Worm (Caenorhabditis elegans): Measurements from ENCODE around the gene enpl-1.
A peak's percentile ranks its signal among the peaks of the same experiment; 100 is the strongest.

The enpl-1 gene

DNA sequence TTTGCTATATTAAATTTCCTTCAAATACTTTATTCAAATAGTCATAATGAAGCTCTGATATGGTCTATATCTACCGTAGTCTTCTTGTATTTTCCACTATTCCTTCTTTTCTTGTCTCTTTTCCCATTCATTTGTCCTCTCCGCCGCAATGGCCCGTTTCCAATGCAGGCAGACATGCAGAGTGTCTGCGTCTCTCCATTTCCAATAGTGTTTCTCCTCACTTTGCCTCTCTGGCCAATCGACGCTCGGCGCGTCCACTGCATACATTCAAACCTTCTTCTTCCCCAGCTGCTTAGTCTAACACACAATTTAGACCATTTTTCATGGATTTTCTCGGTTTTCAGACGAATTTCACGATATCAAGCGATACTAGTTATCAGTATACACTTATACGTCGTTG lies 6.1 kb downstream of the enpl-1 start:
- peak; percentile 100 for TF ChIP-seq nfya-1 (tag; optimal IDR thresholded peaks at IDR 0.05)
- TF ChIP-seq K02D7.2 (tag; optimal IDR thresholded peaks at IDR 0.05) = no peak
- no peak for TF ChIP-seq ceh-9 (tag; optimal IDR thresholded peaks at IDR 0.05)
- TF ChIP-seq ceh-34 (tag; optimal IDR thresholded peaks at IDR 0.05) = peak; percentile 17
- TF ChIP-seq F13H6.1 (tag; optimal IDR thresholded peaks at IDR 0.05) = no peak
- peak; percentile 40 for TF ChIP-seq pros-1 (tag; optimal IDR thresholded peaks at IDR 0.05)
- TF ChIP-seq ceh-31 (tag; optimal IDR thresholded peaks at IDR 0.05) = peak; percentile 40
- no peak for TF ChIP-seq hlh-6 (tag; optimal IDR thresholded peaks at IDR 0.05)
- peak; percentile 6 for TF ChIP-seq ceh-2 (tag; optimal IDR thresholded peaks at IDR 0.05)

DNA sequence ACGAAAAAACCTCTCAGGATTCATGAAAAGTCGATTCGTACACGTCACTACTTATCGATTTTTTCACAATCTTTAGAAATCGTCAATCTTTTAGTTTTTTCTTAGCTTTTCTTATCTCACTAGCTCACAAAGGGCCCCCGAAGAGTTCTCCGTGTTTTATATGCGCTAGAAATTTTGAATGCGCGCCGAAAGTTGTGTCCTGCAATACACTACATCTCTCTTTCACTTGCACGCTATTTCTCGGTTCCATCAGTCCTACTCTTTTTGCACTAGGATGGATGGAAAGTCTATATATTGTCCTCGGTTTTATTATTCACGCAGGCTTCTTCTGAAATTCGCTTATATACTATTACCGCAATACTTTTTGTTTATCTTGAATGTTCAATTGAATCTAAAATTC lies 6.5 kb downstream of the enpl-1 start:
- TF ChIP-seq ttx-3 (tag; optimal IDR thresholded peaks at IDR 0.05) = no peak
- TF ChIP-seq C08G9.2 (tag; optimal IDR thresholded peaks at IDR 0.05) = no peak
- no peak for TF ChIP-seq pros-1 (tag; optimal IDR thresholded peaks at IDR 0.05)
- no peak for TF ChIP-seq T23F11.4 (GFP tag; optimal IDR thresholded peaks at IDR 0.05)
- TF ChIP-seq pat-9 (tag; optimal IDR thresholded peaks at IDR 0.05) = no peak
- no peak for TF ChIP-seq unc-3 (GFP tag; conservative IDR thresholded peaks at IDR 0.05)
- no peak for TF ChIP-seq unc-3 (tag; optimal IDR thresholded peaks at IDR 0.05)
- TF ChIP-seq npax-4 (tag; optimal IDR thresholded peaks at IDR 0.05) = no peak
- TF ChIP-seq elt-2 (tag; optimal IDR thresholded peaks at IDR 0.05) = no peak
- no peak for TF ChIP-seq odd-2 (tag; optimal IDR thresholded peaks at IDR 0.05)
- no peak for TF ChIP-seq K09A11.1 (tag; optimal IDR thresholded peaks at IDR 0.05; ENCODE audit: insufficient read depth)
- TF ChIP-seq ztf-16 (tag; optimal IDR thresholded peaks at IDR 0.05) = no peak
- no peak for TF ChIP-seq unc-86 (tag; optimal IDR thresholded peaks at IDR 0.05)
- no peak for TF ChIP-seq sdc-2 (tag; optimal IDR thresholded peaks at IDR 0.05)

DNA sequence TGAATTAATAATTGTTTCAGACTA lies 6.7 kb downstream of the enpl-1 start, which contains the start of gene swsn-4:
TSS of gene swsn-4 (plus strand) at position 21 of the 24 bp plus-strand sequence.
- no peak for TF ChIP-seq unc-3 (GFP tag; conservative IDR thresholded peaks at IDR 0.05)
- no peak for TF ChIP-seq unc-3 (tag; optimal IDR thresholded peaks at IDR 0.05)
- TF ChIP-seq ets-4 (tag; optimal IDR thresholded peaks at IDR 0.05) = no peak
- TF ChIP-seq syd-9 (tag; optimal IDR thresholded peaks at IDR 0.05) = no peak
- TF ChIP-seq pros-1 (tag; optimal IDR thresholded peaks at IDR 0.05) = no peak
- TF ChIP-seq lim-6 (tag; optimal IDR thresholded peaks at IDR 0.05) = no peak
- no peak for TF ChIP-seq nfya-1 (tag; optimal IDR thresholded peaks at IDR 0.05)
- no peak for TF ChIP-seq lin-11 (tag; optimal IDR thresholded peaks at IDR 0.05)

DNA sequence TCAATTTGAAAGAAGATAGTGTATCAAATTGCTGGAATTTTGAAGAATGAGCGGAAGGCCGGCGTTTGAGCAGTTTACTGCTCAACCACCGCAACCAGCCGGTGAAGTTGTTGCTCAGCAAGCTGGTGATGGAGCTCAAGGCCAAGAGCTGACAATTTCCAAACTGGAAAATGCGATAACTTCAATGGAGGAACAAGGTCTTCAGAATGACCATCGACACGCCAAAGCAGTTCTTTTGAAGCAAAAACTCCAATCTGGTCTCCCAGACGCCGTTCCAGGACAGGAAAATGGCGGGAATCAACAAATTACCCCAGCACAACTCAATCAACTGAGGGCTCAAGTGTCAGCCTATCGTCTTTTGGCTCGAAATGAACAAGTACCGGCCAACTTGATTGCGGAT lies 6.9 kb downstream of the enpl-1 start:
- TF ChIP-seq ztf-16 (tag; optimal IDR thresholded peaks at IDR 0.05) = no peak
- no peak for TF ChIP-seq lim-6 (tag; optimal IDR thresholded peaks at IDR 0.05)
- TF ChIP-seq odd-2 (tag; optimal IDR thresholded peaks at IDR 0.05) = no peak
- TF ChIP-seq eyg-1 (tag; optimal IDR thresholded peaks at IDR 0.05) = no peak
- TF ChIP-seq elt-4 (tag; optimal IDR thresholded peaks at IDR 0.05) = no peak
- TF ChIP-seq ttx-3 (tag; optimal IDR thresholded peaks at IDR 0.05) = no peak
- no peak for TF ChIP-seq dve-1 (tag; optimal IDR thresholded peaks at IDR 0.05)
- no peak for TF ChIP-seq zip-5 (tag; optimal IDR thresholded peaks at IDR 0.05)
- no peak for TF ChIP-seq dmd-4 (tag; optimal IDR thresholded peaks at IDR 0.05; ENCODE audit: borderline replicate concordance)
- TF ChIP-seq pqm-1 (tag; optimal IDR thresholded peaks at IDR 0.05) = no peak
- no peak for TF ChIP-seq nfya-1 (tag; optimal IDR thresholded peaks at IDR 0.05)
- TF ChIP-seq hlh-8 (tag; optimal IDR thresholded peaks at IDR 0.05) = no peak
- TF ChIP-seq ceh-45 (GFP tag; IDR thresholded peaks at IDR 0.05) = no peak
- TF ChIP-seq unc-86 (tag; optimal IDR thresholded peaks at IDR 0.05) = no peak
- no peak for TF ChIP-seq ceh-22 (tag; optimal IDR thresholded peaks at IDR 0.05)
- TF ChIP-seq ceh-48 (tag; optimal IDR thresholded peaks at IDR 0.05) = no peak

DNA sequence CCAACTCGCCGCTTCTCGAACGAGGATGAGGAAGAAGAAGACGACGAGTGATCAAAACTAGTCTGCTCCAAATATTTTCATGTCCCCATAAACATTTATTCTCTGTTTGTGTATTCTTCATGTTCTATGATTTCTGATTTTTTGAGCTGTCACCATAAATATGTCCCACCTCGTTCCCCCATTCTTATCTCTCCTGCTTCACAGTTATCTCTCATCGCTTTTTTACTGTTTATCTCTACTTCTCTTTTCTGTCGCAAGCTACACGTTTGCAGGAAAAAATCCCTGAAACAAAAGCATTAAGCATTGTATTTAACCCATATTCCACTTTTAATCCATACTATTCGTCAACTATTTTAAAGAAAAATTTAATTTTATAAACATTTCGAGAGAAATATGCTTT lies 11.7 kb downstream of the enpl-1 start:
- TF ChIP-seq tbx-2 (tag; optimal IDR thresholded peaks at IDR 0.05) = no peak
- no peak for TF ChIP-seq gmeb-2 (tag; optimal IDR thresholded peaks at IDR 0.05)
- TF ChIP-seq K02D7.2 (tag; optimal IDR thresholded peaks at IDR 0.05) = no peak
- no peak for TF ChIP-seq pha-2 (tag; optimal IDR thresholded peaks at IDR 0.05)
- no peak for TF ChIP-seq F13H6.1 (tag; optimal IDR thresholded peaks at IDR 0.05)
- TF ChIP-seq ceh-30 (tag; optimal IDR thresholded peaks at IDR 0.05) = no peak
- TF ChIP-seq ets-4 (tag; optimal IDR thresholded peaks at IDR 0.05) = no peak
- TF ChIP-seq sox-4 (tag; optimal IDR thresholded peaks at IDR 0.05) = no peak
- no peak for TF ChIP-seq ceh-19 (GFP tag; optimal IDR thresholded peaks at IDR 0.05)

All from whole organism, late embryonic.